Fruit fly (Drosophila melanogaster) whole organism, prepupa: ENCODE data around the gene CG13073.

Experiments used
- Eip93F ChIP-seq: fragments of 200-800 bp; sonication (Bioruptor generic); optimal IDR thresholded peaks from 2 replicates; lab custom pipeline; 2016; ENCODE audit warnings: missing biosample characterization, mild to moderate bottlenecking, missing genetic modification characterization
- Lpt ChIP-seq: fragments of 200-800 bp; sonication (Bioruptor generic); optimal IDR thresholded peaks from 3 replicates; lab custom pipeline; 2016; ENCODE audit warnings: missing biosample characterization, missing genetic modification characterization
- lz ChIP-seq: fragments of 200-800 bp; sonication (Bioruptor generic); optimal IDR thresholded peaks from 3 replicates; lab custom pipeline; 2016; ENCODE audit warnings: missing biosample characterization, missing genetic modification characterization
- net ChIP-seq: fragments of 200-800 bp; sonication (Bioruptor generic); optimal IDR thresholded peaks from 3 replicates; lab custom pipeline; 2016; ENCODE audit warnings: missing biosample characterization, missing genetic modification characterization

DNA sequence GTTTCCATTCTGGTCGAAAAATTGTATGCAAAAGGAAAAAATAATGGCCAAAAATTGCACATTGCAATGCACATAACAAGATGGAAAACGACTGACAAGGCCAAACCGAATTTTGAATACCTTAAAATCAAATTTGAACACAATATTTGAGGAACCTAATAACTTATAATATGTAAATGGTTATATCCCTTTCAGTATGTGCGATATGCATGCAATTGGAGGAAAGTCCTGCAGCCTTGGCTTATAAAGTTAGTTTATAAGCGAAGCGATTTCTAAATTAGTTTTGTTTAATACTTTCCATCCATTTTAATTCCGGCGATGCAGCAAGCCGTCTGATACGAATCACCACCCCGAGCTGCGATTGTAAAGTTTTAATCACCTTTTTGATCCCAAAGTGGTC lies 8.1 kb upstream of the CG13073 start:
- no peak for TF ChIP-seq Lpt (GFP tag; lab: Kevin White, UChicago)
- TF ChIP-seq lz (GFP tag; lab: Kevin White, UChicago) = no peak
- no peak for TF ChIP-seq net (GFP tag; lab: Kevin White, UChicago)
- TF ChIP-seq Eip93F (GFP tag; lab: Kevin White, UChicago) = no peak
